Fruit fly (Drosophila melanogaster): Measurements from ENCODE around the gene Josd.

Gene Josd

dm6 chrX:6225472-6226049, 35.4 kb upstream of the Josd start, which contains the start of gene dtn (continued):
- TF ChIP-seq CG3995 (GFP tag; optimal IDR thresholded peaks at IDR 0.05): no peak
- TF ChIP-seq CG10209 (GFP tag; optimal IDR thresholded peaks at IDR 0.05): no peak
- peak; percentile 3 for TF ChIP-seq CG34376 (GFP tag; optimal IDR thresholded peaks at IDR 0.05)
- TF ChIP-seq E2f2 (GFP tag; IDR thresholded peaks at IDR 0.05): peak; percentile 84
- TF ChIP-seq Dad (GFP tag; optimal IDR thresholded peaks at IDR 0.05): no peak
- TF ChIP-seq Dip3 (GFP tag; optimal IDR thresholded peaks at IDR 0.05): no peak
- no peak for TF ChIP-seq CG2889 (GFP tag; IDR thresholded peaks at IDR 0.05)
- TF ChIP-seq Sry-δ (GFP tag; optimal IDR thresholded peaks at IDR 0.05): peak; percentile 28
- peak; percentile 57 for TF ChIP-seq D (optimal IDR thresholded peaks at IDR 0.05)
- TF ChIP-seq D (GFP tag; optimal IDR thresholded peaks at IDR 0.05): no peak
- TF ChIP-seq odd (GFP tag; optimal IDR thresholded peaks at IDR 0.05): no peak
- TF ChIP-seq CG4617 (GFP tag; optimal IDR thresholded peaks at IDR 0.05; ENCODE audit: borderline replicate concordance): peak; percentile 78
- TF ChIP-seq onecut (GFP tag; IDR thresholded peaks at IDR 0.05): peak; percentile 94
- no peak for TF ChIP-seq CG16779 (GFP tag; IDR thresholded peaks at IDR 0.05)
- no peak for TF ChIP-seq CG4820 (GFP tag; optimal IDR thresholded peaks at IDR 0.05)
- 0 out of 2 replicates have a peak, but pooled peaks have one; percentile 24 for TF ChIP-seq sob (GFP tag; IDR thresholded peaks at IDR 0.05)
- no peak for TF ChIP-seq twi (tag; optimal IDR thresholded peaks at IDR 0.05)
- peak; percentile 72 for TF ChIP-seq pzg (GFP tag; optimal IDR thresholded peaks at IDR 0.05)
- no peak for TF ChIP-seq hth (optimal IDR thresholded peaks at IDR 0.05)
- no peak for TF ChIP-seq en (GFP tag; optimal IDR thresholded peaks at IDR 0.05)
- TF ChIP-seq CG4360 (GFP tag; IDR thresholded peaks at IDR 0.05): no peak
- TF ChIP-seq Mad (GFP tag; optimal IDR thresholded peaks at IDR 0.05): no peak
- TF ChIP-seq Dref (GFP tag; IDR thresholded peaks at IDR 0.05): peak; percentile 37
- TF ChIP-seq fru (optimal IDR thresholded peaks at IDR 0.05): no peak
- TF ChIP-seq CG9797 (GFP tag; optimal IDR thresholded peaks at IDR 0.05): peak; percentile 59
- TF ChIP-seq croc (GFP tag; conservative IDR thresholded peaks at IDR 0.05): no peak
- TF ChIP-seq HLHmδ (GFP tag; optimal IDR thresholded peaks at IDR 0.05): no peak
- TF ChIP-seq Dp (GFP tag; optimal IDR thresholded peaks at IDR 0.05): peak; percentile 82
- peak; percentile 10 for TF ChIP-seq CG12391 (tag; optimal IDR thresholded peaks at IDR 0.05)
- 0 out of 3 replicates have a peak, but pooled peaks have one; percentile 8 for TF ChIP-seq sr (GFP tag; IDR thresholded peaks at IDR 0.05)
- peak; percentile 95 for TF ChIP-seq MESR4 (GFP tag; optimal IDR thresholded peaks at IDR 0.05)
- peak; percentile 99 for TF ChIP-seq CG14710 (tag; optimal IDR thresholded peaks at IDR 0.05)
- no peak for TF ChIP-seq Rx (GFP tag; IDR thresholded peaks at IDR 0.05)
- no peak for TF ChIP-seq H15 (GFP tag; IDR thresholded peaks at IDR 0.05)
- TF ChIP-seq Xrp1 (GFP tag; IDR thresholded peaks at IDR 0.05): no peak
- TF ChIP-seq CG15696 (tag; optimal IDR thresholded peaks at IDR 0.05): no peak

DNA sequence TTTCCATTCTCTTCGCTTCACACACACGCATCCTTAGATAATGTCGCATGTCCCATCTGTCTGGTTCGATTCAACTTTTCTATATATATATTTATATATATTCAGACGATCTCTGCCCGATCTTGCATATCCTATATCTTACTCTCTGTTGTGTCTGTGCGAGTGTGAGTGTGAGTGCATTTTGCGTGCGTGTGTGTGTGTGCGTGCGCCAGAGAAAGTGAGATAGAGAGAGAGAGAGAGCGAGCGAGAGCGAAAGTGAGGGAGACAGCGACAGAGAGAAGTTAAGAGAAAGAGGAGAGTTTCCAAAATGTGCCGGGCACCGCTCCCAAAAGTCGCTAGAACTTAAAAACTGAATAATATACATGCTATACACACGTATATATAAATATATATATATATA, 29.2 kb upstream of the Josd start:
- TF ChIP-seq ATbp (GFP tag; optimal IDR thresholded peaks at IDR 0.05) (no peak), Neu2 (GFP tag; optimal IDR thresholded peaks at IDR 0.05; ENCODE audit: borderline replicate concordance) (no peak), cg (GFP tag; optimal IDR thresholded peaks at IDR 0.05) (peak; percentile 62), Trl (optimal IDR thresholded peaks at IDR 0.05) (peak; percentile 19 to 36), Trl (GFP tag; optimal IDR thresholded peaks at IDR 0.05) (no peak), CG1832 (GFP tag; optimal IDR thresholded peaks at IDR 0.05) (peak; percentile 83)
